Fruit fly (Drosophila melanogaster) whole organism, prepupa: ENCODE results near the gene Cyp12a4.

Experiments used
- Blimp-1 ChIP-seq: fragments of 200-800 bp; sonication (Bioruptor generic); optimal IDR thresholded peaks from 3 replicates; lab custom pipeline; 2017; ENCODE audit warnings: missing biosample characterization, missing genetic modification characterization, mild to moderate bottlenecking, moderate library complexity, missing genetic modification reagents
- CG10631 ChIP-seq: fragments of 200-800 bp; sonication (Bioruptor generic); optimal IDR thresholded peaks from 2 replicates; lab custom pipeline; 2016; ENCODE audit warnings: missing biosample characterization, missing genetic modification characterization
- CG11294 ChIP-seq: fragments of 200-800 bp; sonication (Bioruptor generic); IDR thresholded peaks from 2 replicates; pipeline ENCODE4 v1.3.6; 2022; ENCODE audit warnings: missing biosample characterization, missing genetic modification characterization
- CG11762 ChIP-seq: fragments of 200-800 bp; sonication (Bioruptor generic); optimal IDR thresholded peaks from 3 replicates; lab custom pipeline; 2016; ENCODE audit warnings: missing biosample characterization, missing genetic modification characterization; ENCODE audit not compliant: insufficient read depth
- CG11902 ChIP-seq: fragments of 200-800 bp; sonication (Bioruptor generic); optimal IDR thresholded peaks from 3 replicates; lab custom pipeline; 2016; ENCODE audit warnings: missing biosample characterization, missing genetic modification characterization
- CG15336 ChIP-seq: fragments of 200-800 bp; sonication (Bioruptor generic); IDR thresholded peaks from 2 replicates; pipeline ENCODE4 v1.3.6; 2022; ENCODE audit warnings: missing biosample characterization, missing genetic modification characterization
- CG1621 ChIP-seq: fragments of 200-800 bp; sonication (Bioruptor generic); optimal IDR thresholded peaks from 3 replicates; lab custom pipeline; 2018; ENCODE audit warnings: missing biosample characterization, mild to moderate bottlenecking, missing genetic modification characterization
- CG16779 ChIP-seq: fragments of 200-800 bp; sonication (Bioruptor generic); optimal IDR thresholded peaks from 3 replicates; lab custom pipeline; 2017; ENCODE audit warnings: missing biosample characterization, mild to moderate bottlenecking, missing genetic modification characterization
- CG31627 ChIP-seq: fragments of 200-800 bp; sonication (Bioruptor generic); optimal IDR thresholded peaks from 3 replicates; lab custom pipeline; 2016; ENCODE audit warnings: missing biosample characterization, missing genetic modification characterization
- CG32006 ChIP-seq: fragments of 200-800 bp; sonication (Bioruptor generic); optimal IDR thresholded peaks from 3 replicates; lab custom pipeline; 2017; ENCODE audit warnings: missing biosample characterization, mild to moderate bottlenecking, missing genetic modification characterization
- CG34406 ChIP-seq: fragments of 200-800 bp; sonication (Bioruptor generic); optimal IDR thresholded peaks from 3 replicates; lab custom pipeline; 2016; ENCODE audit warnings: missing biosample characterization, missing genetic modification characterization
- CG4318 ChIP-seq: fragments of 200-800 bp; sonication (Bioruptor generic); optimal IDR thresholded peaks from 3 replicates; lab custom pipeline; 2017; ENCODE audit warnings: missing biosample characterization, mild to moderate bottlenecking, missing genetic modification characterization
- CG6276 ChIP-seq: fragments of 200-800 bp; sonication (Bioruptor generic); optimal IDR thresholded peaks from 2 replicates; lab custom pipeline; 2017; ENCODE audit warnings: missing biosample characterization, mild to moderate bottlenecking, missing genetic modification characterization
- CG6792 ChIP-seq: fragments of 200-800 bp; sonication (Bioruptor generic); optimal IDR thresholded peaks from 3 replicates; lab custom pipeline; 2016; ENCODE audit warnings: missing biosample characterization, missing genetic modification characterization
- CG8319 ChIP-seq: fragments of 200-800 bp; sonication (Bioruptor generic); optimal IDR thresholded peaks from 3 replicates; lab custom pipeline; 2016; ENCODE audit warnings: missing biosample characterization, missing genetic modification characterization
- CG8632 ChIP-seq: fragments of 200-800 bp; sonication (Bioruptor generic); optimal IDR thresholded peaks from 3 replicates; lab custom pipeline; 2016; ENCODE audit warnings: missing biosample characterization, missing genetic modification characterization
- Eip75B ChIP-seq: fragments of 200-800 bp; sonication (Bioruptor generic); optimal IDR thresholded peaks from 3 replicates; lab custom pipeline; 2016; ENCODE audit warnings: missing biosample characterization, missing genetic modification characterization
- Eip93F ChIP-seq: fragments of 200-800 bp; sonication (Bioruptor generic); optimal IDR thresholded peaks from 2 replicates; lab custom pipeline; 2016; ENCODE audit warnings: missing biosample characterization, mild to moderate bottlenecking, missing genetic modification characterization
- Ets96B ChIP-seq: fragments of 200-800 bp; optimal IDR thresholded peaks from 2 replicates; lab custom pipeline; 2019; ENCODE audit warnings: missing biosample characterization, mild to moderate bottlenecking, missing genetic modification characterization, moderate library complexity
- Gug ChIP-seq: fragments of 200-800 bp; sonication (Bioruptor generic); IDR thresholded peaks from 2 replicates; pipeline ENCODE4 v1.3.6; 2022; ENCODE audit warnings: missing biosample characterization, missing genetic modification characterization
- Hr38 ChIP-seq: sonication (Bioruptor generic); optimal IDR thresholded peaks from 2 replicates; lab custom pipeline; 2016; ENCODE audit warnings: missing biosample characterization, missing genetic modification characterization
- Hr39 ChIP-seq: fragments of 200-800 bp; sonication (Bioruptor generic); optimal IDR thresholded peaks from 2 replicates; lab custom pipeline; 2016; ENCODE audit warnings: missing biosample characterization, missing genetic modification characterization
- Hr4 ChIP-seq: fragments of 200-800 bp; sonication (Bioruptor generic); optimal IDR thresholded peaks from 3 replicates; lab custom pipeline; 2016; ENCODE audit warnings: missing biosample characterization, missing genetic modification characterization
- Met ChIP-seq: fragments of 200-800 bp; sonication (Bioruptor generic); optimal IDR thresholded peaks from 3 replicates; lab custom pipeline; 2016; ENCODE audit warnings: missing biosample characterization, missing genetic modification characterization
- OdsH ChIP-seq: fragments of 200-800 bp; sonication (Bioruptor generic); optimal IDR thresholded peaks from 3 replicates; lab custom pipeline; 2016; ENCODE audit warnings: missing biosample characterization, missing genetic modification characterization
- Sox102F ChIP-seq: fragments of 200-800 bp; sonication (Bioruptor generic); optimal IDR thresholded peaks from 2 replicates; lab custom pipeline; 2016; ENCODE audit warnings: missing biosample characterization, mild to moderate bottlenecking, missing genetic modification characterization
- Sox14 ChIP-seq: fragments of 200-800 bp; sonication (Bioruptor generic); optimal IDR thresholded peaks from 3 replicates; lab custom pipeline; 2016; ENCODE audit warnings: missing biosample characterization, missing genetic modification characterization
- Sox15 ChIP-seq: fragments of 200-800 bp; sonication (Bioruptor generic); optimal IDR thresholded peaks from 3 replicates; lab custom pipeline; 2016; ENCODE audit warnings: missing biosample characterization, missing genetic modification characterization
- achi ChIP-seq: fragments of 200-800 bp; sonication (Bioruptor generic); optimal IDR thresholded peaks from 3 replicates; lab custom pipeline; 2016; ENCODE audit warnings: missing biosample characterization, missing genetic modification characterization
- acj6 ChIP-seq: fragments of 200-800 bp; sonication (Bioruptor generic); optimal IDR thresholded peaks from 3 replicates; lab custom pipeline; 2016; ENCODE audit warnings: missing biosample characterization, missing genetic modification characterization
- cyc ChIP-seq: fragments of 200-800 bp; sonication (Bioruptor generic); optimal IDR thresholded peaks from 3 replicates; lab custom pipeline; 2016; ENCODE audit warnings: missing biosample characterization, missing genetic modification characterization
- dac ChIP-seq: fragments of 200-800 bp; sonication (Bioruptor generic); optimal IDR thresholded peaks from 2 replicates; lab custom pipeline; 2017; ENCODE audit warnings: missing biosample characterization, mild to moderate bottlenecking, missing genetic modification characterization
- dsx ChIP-seq: fragments of 200-800 bp; optimal IDR thresholded peaks from 3 replicates; lab custom pipeline; 2019; ENCODE audit warnings: missing biosample characterization, mild to moderate bottlenecking, missing genetic modification characterization, moderate library complexity; ENCODE audit not compliant: poor library complexity, severe bottlenecking
- eg ChIP-seq: fragments of 200-800 bp; sonication (Bioruptor generic); IDR thresholded peaks from 3 replicates; pipeline ENCODE4 v1.3.6; 2022; ENCODE audit warnings: missing biosample characterization, missing genetic modification characterization
- esn ChIP-seq: fragments of 200-800 bp; sonication (Bioruptor generic); optimal IDR thresholded peaks from 2 replicates; lab custom pipeline; 2016; ENCODE audit warnings: missing biosample characterization, mild to moderate bottlenecking, missing genetic modification characterization, moderate library complexity
- fd59A ChIP-seq: fragments of 200-800 bp; sonication (Bioruptor generic); optimal IDR thresholded peaks from 2 replicates; lab custom pipeline; 2017; ENCODE audit warnings: missing biosample characterization, mild to moderate bottlenecking, missing genetic modification characterization, missing genetic modification reagents
- fd85E ChIP-seq: fragments of 200-800 bp; sonication (Bioruptor generic); optimal IDR thresholded peaks from 3 replicates; lab custom pipeline; 2016; ENCODE audit warnings: missing biosample characterization, missing genetic modification characterization
- lz ChIP-seq: fragments of 200-800 bp; sonication (Bioruptor generic); optimal IDR thresholded peaks from 3 replicates; lab custom pipeline; 2016; ENCODE audit warnings: missing biosample characterization, missing genetic modification characterization
- net ChIP-seq: fragments of 200-800 bp; sonication (Bioruptor generic); optimal IDR thresholded peaks from 3 replicates; lab custom pipeline; 2016; ENCODE audit warnings: missing biosample characterization, missing genetic modification characterization
- pdm3 ChIP-seq: fragments of 200-800 bp; sonication (Bioruptor generic); optimal IDR thresholded peaks from 3 replicates; lab custom pipeline; 2016; ENCODE audit warnings: missing biosample characterization, missing genetic modification characterization
- salr ChIP-seq, 2 experiments: fragments of 200-800 bp; sonication (Bioruptor generic); optimal IDR thresholded peaks; 3 replicates each; lab custom pipeline; 2016 to 2018; ENCODE audit warnings: missing biosample characterization in 2 of 2, missing genetic modification characterization in 2 of 2, mild to moderate bottlenecking in 1 of 2
- spab ChIP-seq: fragments of 200-800 bp; sonication (Bioruptor generic); optimal IDR thresholded peaks from 2 replicates; lab custom pipeline; 2017; ENCODE audit warnings: missing biosample characterization, mild to moderate bottlenecking, missing genetic modification characterization, missing genetic modification reagents
- ss ChIP-seq, 2 experiments: fragments of 200-800 bp; sonication (Bioruptor generic); optimal IDR thresholded peaks; 2 replicates in 1 of 2; 3 replicates in 1 of 2; lab custom pipeline; 2017 to 2018; ENCODE audit warnings: mild to moderate bottlenecking in 2 of 2, missing biosample characterization in 2 of 2, missing genetic modification characterization in 2 of 2, moderate library complexity in 1 of 2
- svp ChIP-seq: fragments of 200-800 bp; sonication (Bioruptor generic); peaks from one replicate; lab custom pipeline; 2016; ENCODE audit warnings: missing biosample characterization, missing genetic modification characterization
- topi ChIP-seq: fragments of 200-800 bp; sonication (Bioruptor generic); optimal IDR thresholded peaks from 3 replicates; lab custom pipeline; 2016; ENCODE audit warnings: missing biosample characterization, missing genetic modification characterization
- vri ChIP-seq: fragments of 200-800 bp; sonication (Bioruptor generic); optimal IDR thresholded peaks from 3 replicates; lab custom pipeline; 2016; ENCODE audit warnings: missing biosample characterization, mild to moderate bottlenecking, missing genetic modification characterization

Cyp12a4 gene

DNA sequence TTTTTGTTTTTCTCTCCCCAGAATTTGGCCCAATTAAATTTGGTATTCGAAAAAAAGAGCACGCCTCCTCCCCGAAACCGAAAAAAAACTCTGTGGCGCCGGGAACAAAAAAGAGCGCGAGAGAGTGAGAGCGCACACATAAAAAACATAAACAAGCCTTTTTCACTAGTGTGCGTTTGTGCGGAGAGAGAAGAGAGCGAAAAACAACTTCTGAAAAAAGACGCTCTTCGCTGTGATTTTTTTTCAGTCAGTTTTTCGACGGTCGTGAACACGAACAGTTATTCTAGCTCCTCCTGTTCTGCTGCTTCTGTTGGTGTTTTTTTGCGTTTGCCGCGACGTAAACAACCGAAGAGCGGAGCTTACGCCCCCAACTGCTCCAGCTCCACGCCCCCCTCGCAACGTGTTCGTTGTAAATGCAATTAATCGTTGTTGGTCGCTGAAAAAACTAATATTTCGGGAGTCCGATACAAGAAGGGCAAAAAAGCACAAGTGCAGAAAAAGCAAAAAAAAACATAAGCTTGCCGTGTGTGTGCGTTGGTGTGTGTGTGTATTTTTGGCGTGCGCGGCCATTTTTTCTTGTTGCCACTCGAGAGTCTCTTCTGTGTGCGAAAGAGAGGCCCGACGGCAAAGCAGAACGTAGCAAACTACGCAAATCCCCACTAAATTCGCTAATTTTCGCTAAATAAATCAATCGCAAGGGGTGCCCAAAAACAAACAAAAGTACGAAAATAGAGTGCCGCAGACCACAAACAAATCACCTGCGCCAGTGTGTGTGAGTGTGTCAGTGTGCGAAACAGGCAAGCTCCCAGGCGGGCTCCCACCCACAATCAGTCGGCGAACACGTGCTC lies 29.2 kb downstream of the Cyp12a4 start, which contains the start of gene sqz (continued):
- peak; percentile 45 for TF ChIP-seq achi (GFP tag; lab: Kevin White, UChicago)
- TF ChIP-seq CG6276 (GFP tag; lab: Kevin White, UChicago): peak; percentile 86
- TF ChIP-seq CG10631 (GFP tag; lab: Kevin White, UChicago): no peak
- TF ChIP-seq fd85E: peak; percentile 73
- TF ChIP-seq Sox102F (GFP tag; lab: Kevin White, UChicago): peak; percentile 71
- TF ChIP-seq spab (GFP tag; lab: Kevin White, UChicago): peak; percentile 81
- peak; percentile 12 for TF ChIP-seq CG4318
- TF ChIP-seq CG31627 (GFP tag; lab: Kevin White, UChicago): no peak
- peak; percentile 27; the same call in 1 of the 2 replicates for TF ChIP-seq CG11294 (GFP tag; lab: Robert Waterston, UW)
- TF ChIP-seq salr (GFP tag; optimal IDR thresholded peaks at IDR 0.05; lab: Kevin White, UChicago): peak; percentile 30 to 58
- no peak for TF ChIP-seq cyc (GFP tag; lab: Kevin White, UChicago)
- TF ChIP-seq ss (GFP tag; optimal IDR thresholded peaks at IDR 0.05; lab: Kevin White, UChicago): peak; percentile 93
- peak; percentile 24 for TF ChIP-seq CG6792 (GFP tag; lab: Kevin White, UChicago)
- TF ChIP-seq OdsH (GFP tag; lab: Kevin White, UChicago): peak; percentile 30
- peak; percentile 62 for TF ChIP-seq CG32006 (GFP tag; lab: Kevin White, UChicago)
- peak; percentile 81 for TF ChIP-seq Ets96B
- peak; percentile 56 for TF ChIP-seq topi

DNA sequence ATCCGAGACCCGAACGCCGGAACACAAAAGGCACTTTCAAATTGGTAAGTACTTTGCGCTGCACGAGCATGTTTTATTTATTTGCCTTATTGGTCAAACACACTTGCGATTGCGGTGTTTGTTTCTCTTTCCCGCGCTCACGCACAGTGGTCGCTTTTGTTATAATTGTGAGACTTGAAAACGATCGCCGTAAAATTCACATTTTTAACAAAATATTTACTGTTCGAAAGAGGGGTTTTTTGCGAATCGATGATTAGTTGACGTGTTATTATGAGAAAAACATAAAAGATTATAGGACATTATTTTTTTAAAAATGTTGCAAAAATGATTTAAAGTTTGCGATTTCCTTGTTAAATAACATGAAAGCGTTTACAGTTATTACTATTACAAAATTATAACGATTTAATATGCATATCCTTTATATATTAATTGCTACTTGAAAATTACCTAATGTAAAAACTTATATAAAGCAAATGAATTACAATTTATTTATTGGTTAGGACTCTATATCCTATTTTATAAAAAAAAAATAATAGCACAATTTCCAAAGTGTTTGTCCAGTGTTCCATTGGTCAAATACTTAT lies 30.0 kb downstream of the Cyp12a4 start:
- no peak for TF ChIP-seq vri (GFP tag; lab: Kevin White, UChicago)
- TF ChIP-seq eg: peak; percentile 66
- TF ChIP-seq Sox15 (GFP tag; lab: Kevin White, UChicago): no peak
- TF ChIP-seq CG8319: no peak
- TF ChIP-seq Eip75B (GFP tag; lab: Kevin White, UChicago): peak; percentile 34
- no peak for TF ChIP-seq CG15336 (GFP tag; lab: Robert Waterston, UW)
- TF ChIP-seq Sox14: peak; percentile 57
- TF ChIP-seq svp: peak; percentile 76
- peak; percentile 46 for TF ChIP-seq pdm3 (GFP tag; lab: Kevin White, UChicago)
- TF ChIP-seq CG8632 (GFP tag; lab: Kevin White, UChicago): no peak
- peak; percentile 37 for TF ChIP-seq CG6276 (GFP tag; lab: Kevin White, UChicago)
- peak; percentile 53 for TF ChIP-seq Hr39
- peak; percentile 43 for TF ChIP-seq acj6 (GFP tag; lab: Kevin White, UChicago)
- TF ChIP-seq dac: no peak
- TF ChIP-seq Met: peak; percentile 66
- peak; percentile 70 for TF ChIP-seq CG4318
- peak; percentile 9; the same call in 1 of the 2 replicates for TF ChIP-seq Gug (GFP tag; lab: Robert Waterston, UW)
- TF ChIP-seq Hr4 (GFP tag; lab: Kevin White, UChicago): peak; percentile 61
- TF ChIP-seq fd85E: no peak
- TF ChIP-seq esn: peak; percentile 43
- TF ChIP-seq CG10631 (GFP tag; lab: Kevin White, UChicago): peak; percentile 30
- peak; percentile 51 for TF ChIP-seq net (GFP tag; lab: Kevin White, UChicago)
- no peak for TF ChIP-seq Eip93F
- TF ChIP-seq CG11762 (GFP tag; lab: Kevin White, UChicago): peak; percentile 3
- no peak for TF ChIP-seq dsx (GFP tag; lab: Kevin White, UChicago)
- TF ChIP-seq CG11294 (GFP tag; lab: Robert Waterston, UW): no peak
- TF ChIP-seq CG11902 (GFP tag; lab: Kevin White, UChicago): no peak
- TF ChIP-seq spab (GFP tag; lab: Kevin White, UChicago): no peak
- no peak for TF ChIP-seq CG16779 (tag; lab: Kevin White, UChicago)
- TF ChIP-seq salr (GFP tag; optimal IDR thresholded peaks at IDR 0.05; lab: Kevin White, UChicago): peak in 1 of 2 experiments; percentile 53
- TF ChIP-seq CG1621 (tag; lab: Kevin White, UChicago): no peak
- TF ChIP-seq fd59A (GFP tag; lab: Kevin White, UChicago): no peak
- TF ChIP-seq CG34406 (GFP tag; lab: Kevin White, UChicago): peak; percentile 22
- TF ChIP-seq Hr38 (GFP tag; lab: Kevin White, UChicago): no peak
- TF ChIP-seq cyc (GFP tag; lab: Kevin White, UChicago): peak; percentile 58
- TF ChIP-seq Blimp-1: no peak
- peak; percentile 33 for TF ChIP-seq lz (GFP tag; lab: Kevin White, UChicago)
